Worm (Caenorhabditis elegans) whole organism, L4 larva: Measurements from ENCODE around the gene rec-8.

Experiments used
- D1046.2 ChIP-seq: fragments of 200-800 bp; sonication (Bioruptor generic); IDR thresholded peaks from 2 replicates; pipeline ENCODE4 v1.3.6; 2022; ENCODE audit warnings: missing genetic modification characterization, missing compliant biosample characterization
- T26A8.4 ChIP-seq: fragments of 200-800 bp; sonication (Bioruptor generic); IDR thresholded peaks from 2 replicates; pipeline ENCODE4 v1.3.6; 2022; ENCODE audit warnings: missing genetic modification characterization, missing compliant biosample characterization
- ama-1 ChIP-seq: fragments of 150-350 bp; optimal IDR thresholded peaks from 2 replicates; lab custom pipeline; 2014; ENCODE audit warnings: inconsistent platforms, mixed read lengths
- cey-2 ChIP-seq: sonication (generic microtip); optimal IDR thresholded peaks from 3 replicates; lab custom pipeline; 2017; ENCODE audit warnings: missing genetic modification characterization, mild to moderate bottlenecking, missing compliant biosample characterization, antibody characterized with exemption, borderline replicate concordance; ENCODE audit not compliant: insufficient read depth
- dmd-8 ChIP-seq: fragments of 200-800 bp; sonication (Bioruptor generic); IDR thresholded peaks from 2 replicates; pipeline ENCODE4 v1.3.6; 2022; ENCODE audit warnings: missing genetic modification characterization, missing compliant biosample characterization
- dve-1 ChIP-seq: sonication (generic microtip); optimal IDR thresholded peaks from 2 replicates; lab custom pipeline; 2017; ENCODE audit warnings: antibody characterized with exemption, mild to moderate bottlenecking, missing genetic modification characterization, missing compliant biosample characterization; ENCODE audit not compliant: insufficient read depth
- fos-1 ChIP-seq: fragments of 150-350 bp; optimal IDR thresholded peaks from 2 replicates; lab custom pipeline; 2014; ENCODE audit warnings: missing biosample characterization, missing genetic modification characterization
- lsy-2 ChIP-seq, 2 experiments: fragments of 150-350 bp in 1 of 2; sonication (generic microtip) in 1 of 2; optimal IDR thresholded peaks; 2 replicates each; lab custom pipeline; 2014 to 2017; ENCODE audit warnings: missing biosample characterization in 2 of 2, missing genetic modification characterization in 2 of 2
- mdl-1 ChIP-seq, 2 experiments: fragments of 150-350 bp in 1 of 2; sonication (generic microtip) in 1 of 2; optimal IDR thresholded peaks; 2 replicates each; lab custom pipeline; 2014 to 2017; ENCODE audit warnings: missing biosample characterization in 2 of 2, missing genetic modification characterization in 2 of 2
- nhr-237 ChIP-seq: sonication (generic microtip); optimal IDR thresholded peaks from 2 replicates; lab custom pipeline; 2017; ENCODE audit warnings: missing biosample characterization, missing genetic modification characterization
- snpc-4 ChIP-seq: fragments of 150-350 bp; optimal IDR thresholded peaks from 2 replicates; lab custom pipeline; 2014; ENCODE audit warnings: missing biosample characterization, missing genetic modification characterization
- zag-1 ChIP-seq: fragments of 150-350 bp; optimal IDR thresholded peaks from 2 replicates; lab custom pipeline; 2014; ENCODE audit warnings: missing biosample characterization, missing genetic modification characterization

DNA sequence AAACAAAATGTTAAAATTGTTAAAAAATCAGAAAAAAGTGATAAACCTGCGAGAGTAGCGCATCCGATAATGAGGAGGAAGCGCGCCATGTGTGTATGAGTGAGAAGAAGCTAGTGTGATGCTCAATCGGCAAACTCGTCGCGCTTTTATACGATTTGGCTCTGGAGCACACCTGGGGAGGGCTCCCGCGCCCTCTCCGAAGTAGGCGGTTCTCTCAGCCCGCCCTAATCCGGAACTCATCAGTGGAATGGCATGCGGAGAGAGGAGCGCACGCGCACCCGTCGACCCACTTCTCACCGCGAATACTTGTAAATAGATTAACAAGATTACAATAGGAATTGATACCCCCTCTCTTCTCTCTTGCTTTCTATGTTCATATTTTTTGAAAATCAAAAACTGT is 21.7 kb downstream of the rec-8 start, which contains the start of gene pqn-74:
- TF ChIP-seq lsy-2 (tag; optimal IDR thresholded peaks at IDR 0.05; lab: Kevin White, UChicago) (no peak), T26A8.4 (no peak), ama-1 (lab: Kevin White, UChicago) (no peak), mdl-1 (tag; optimal IDR thresholded peaks at IDR 0.05; lab: Kevin White, UChicago) (no peak), nhr-237 (tag; lab: Kevin White, UChicago) (no peak), D1046.2 (GFP tag; lab: Robert Waterston, UW) (no peak), cey-2 (no peak), zag-1 (tag; lab: Kevin White, UChicago) (no peak), fos-1 (tag; lab: Kevin White, UChicago) (no peak), dmd-8 (GFP tag; lab: Robert Waterston, UW) (no peak), dve-1 (no peak), snpc-4 (tag; lab: Kevin White, UChicago) (no peak)
